Fruit fly (Drosophila melanogaster) whole organism, embryonic: ENCODE results near the gene CG9886.

Source experiments
- Bgb ChIP-seq: fragments of 200-800 bp; sonication (Bioruptor generic); IDR thresholded peaks from 2 replicates; pipeline ENCODE4 v1.3.6; 2022; ENCODE audit warnings: missing biosample characterization, missing genetic modification characterization; ENCODE audit not compliant: partially characterized antibody
- CG10462 ChIP-seq: fragments of 200-800 bp; sonication (Bioruptor generic); optimal IDR thresholded peaks from 2 replicates; lab custom pipeline; 2016; ENCODE audit warnings: missing biosample characterization, missing genetic modification characterization
- CG11085 ChIP-seq: fragments of 200-800 bp; sonication (Bioruptor generic); IDR thresholded peaks from 2 replicates; pipeline ENCODE4 v1.3.6; 2022; ENCODE audit warnings: missing biosample characterization, missing genetic modification characterization
- CG12104 ChIP-seq: fragments of 200-800 bp; sonication (Bioruptor generic); optimal IDR thresholded peaks from 3 replicates; lab custom pipeline; 2016; ENCODE audit warnings: missing biosample characterization, missing genetic modification characterization
- CG13894 ChIP-seq: fragments of 200-800 bp; sonication (Bioruptor generic); optimal IDR thresholded peaks from 3 replicates; lab custom pipeline; 2018; ENCODE audit warnings: missing biosample characterization, mild to moderate bottlenecking, missing genetic modification characterization, moderate library complexity
- CG15011 ChIP-seq: fragments of 200-800 bp; sonication (Bioruptor generic); optimal IDR thresholded peaks from 3 replicates; lab custom pipeline; 2018; ENCODE audit warnings: missing biosample characterization, mild to moderate bottlenecking, missing genetic modification characterization
- CG16815 ChIP-seq: fragments of 200-800 bp; sonication (Bioruptor generic); optimal IDR thresholded peaks from 3 replicates; lab custom pipeline; 2017; ENCODE audit warnings: missing biosample characterization, mild to moderate bottlenecking, missing genetic modification characterization
- CG17612 ChIP-seq: fragments of 200-800 bp; sonication (Bioruptor generic); IDR thresholded peaks from 2 replicates; pipeline ENCODE4 v1.3.6; 2022; ENCODE audit warnings: missing biosample characterization, missing genetic modification characterization
- CG2889 ChIP-seq: fragments of 200-800 bp; sonication (Bioruptor generic); IDR thresholded peaks from 3 replicates; pipeline ENCODE4 v1.3.6; 2022; ENCODE audit warnings: missing biosample characterization, missing genetic modification characterization
- CG31388 ChIP-seq: fragments of 200-800 bp; sonication (Bioruptor generic); optimal IDR thresholded peaks from 2 replicates; lab custom pipeline; 2016; ENCODE audit warnings: missing biosample characterization, missing genetic modification characterization
- CG34422 ChIP-seq: fragments of 200-800 bp; sonication (Bioruptor generic); IDR thresholded peaks from 3 replicates; pipeline ENCODE4 v1.3.6; 2022; ENCODE audit warnings: missing biosample characterization, missing genetic modification characterization
- CG43689 ChIP-seq: fragments of 200-800 bp; sonication (Bioruptor generic); IDR thresholded peaks from 2 replicates; pipeline ENCODE4 v1.3.6; 2022; ENCODE audit warnings: missing biosample characterization, missing genetic modification characterization
- CG4730 ChIP-seq: fragments of 200-800 bp; sonication (Bioruptor generic); IDR thresholded peaks from 2 replicates; pipeline ENCODE4 v1.3.6; 2022; ENCODE audit warnings: missing biosample characterization, missing genetic modification characterization
- CG5245 ChIP-seq: fragments of 200-800 bp; sonication (Bioruptor generic); optimal IDR thresholded peaks from 3 replicates; lab custom pipeline; 2016; ENCODE audit warnings: missing biosample characterization, missing genetic modification characterization
- CG7372 ChIP-seq: fragments of 200-800 bp; sonication (Bioruptor generic); IDR thresholded peaks from 2 replicates; pipeline ENCODE4 v1.3.6; 2022; ENCODE audit warnings: missing biosample characterization, missing genetic modification characterization
- CG7963 ChIP-seq: fragments of 200-800 bp; sonication (Bioruptor generic); IDR thresholded peaks from 3 replicates; pipeline ENCODE4 v1.3.6; 2022; ENCODE audit warnings: missing biosample characterization, missing genetic modification characterization; ENCODE audit not compliant: partially characterized antibody
- CG8388 ChIP-seq: fragments of 200-800 bp; sonication (Bioruptor generic); optimal IDR thresholded peaks from 2 replicates; lab custom pipeline; 2019; ENCODE audit warnings: missing biosample characterization, mild to moderate bottlenecking, missing genetic modification characterization, moderate library complexity
- CG9609 ChIP-seq: fragments of 200-800 bp; sonication (Bioruptor generic); optimal IDR thresholded peaks from 3 replicates; lab custom pipeline; 2016; ENCODE audit warnings: missing biosample characterization, missing genetic modification characterization
- Camta ChIP-seq: fragments of 200-800 bp; sonication (Bioruptor generic); optimal IDR thresholded peaks from 2 replicates; lab custom pipeline; 2016; ENCODE audit warnings: missing biosample characterization, missing genetic modification characterization
- CkIIα-i1 ChIP-seq: fragments of 200-800 bp; sonication (Bioruptor generic); IDR thresholded peaks from 2 replicates; pipeline ENCODE4 v1.3.6; 2022; ENCODE audit warnings: missing biosample characterization, missing genetic modification characterization
- Deaf1 ChIP-seq: fragments of 200-800 bp; optimal IDR thresholded peaks from 3 replicates; lab custom pipeline; 2019; ENCODE audit warnings: missing biosample characterization, mild to moderate bottlenecking, missing genetic modification characterization, moderate library complexity
- Elba2 ChIP-seq: fragments of 200-800 bp; sonication (Bioruptor generic); optimal IDR thresholded peaks from 3 replicates; lab custom pipeline; 2016; ENCODE audit warnings: missing biosample characterization, missing genetic modification characterization
- Fer1 ChIP-seq: fragments of 200-800 bp; sonication (Bioruptor generic); optimal IDR thresholded peaks from 2 replicates; lab custom pipeline; 2017; ENCODE audit warnings: missing biosample characterization, mild to moderate bottlenecking, missing genetic modification characterization
- Hr39 ChIP-seq: fragments of >200 bp; optimal IDR thresholded peaks from 2 replicates; lab custom pipeline; 2017
- Lhr ChIP-seq: fragments of 200-800 bp; sonication (Bioruptor generic); optimal IDR thresholded peaks from 3 replicates; lab custom pipeline; 2017; ENCODE audit warnings: mild to moderate bottlenecking, missing biosample characterization, missing genetic modification reagents, missing genetic modification characterization
- Neu2 ChIP-seq: fragments of 200-800 bp; sonication (Bioruptor generic); optimal IDR thresholded peaks from 3 replicates; lab custom pipeline; 2016; ENCODE audit warnings: missing biosample characterization, missing genetic modification characterization, borderline replicate concordance
- Pdp1 ChIP-seq, 2 experiments: fragments of 200-800 bp; sonication (Bioruptor generic); optimal IDR thresholded peaks; 3 replicates each; lab custom pipeline; 2016; ENCODE audit warnings: missing biosample characterization in 2 of 2, missing genetic modification characterization in 2 of 2, mild to moderate bottlenecking in 1 of 2, moderate library complexity in 1 of 2
- Sin3A ChIP-seq: fragments of >200 bp; optimal IDR thresholded peaks from 2 replicates; lab custom pipeline; 2018
- Usf ChIP-seq: fragments of 200-800 bp; sonication (Bioruptor generic); optimal IDR thresholded peaks from 2 replicates; lab custom pipeline; 2017; ENCODE audit warnings: missing genotype, missing biosample characterization, missing genetic modification characterization
- ab ChIP-seq: fragments of 200-800 bp; sonication (Bioruptor generic); optimal IDR thresholded peaks from 2 replicates; lab custom pipeline; 2016; ENCODE audit warnings: missing biosample characterization, missing genetic modification characterization
- ac ChIP-seq: fragments of 200-800 bp; sonication (Bioruptor generic); optimal IDR thresholded peaks from 3 replicates; lab custom pipeline; 2017; ENCODE audit warnings: missing biosample characterization, mild to moderate bottlenecking, missing genetic modification characterization
- al ChIP-seq: fragments of 200-800 bp; sonication (Bioruptor generic); IDR thresholded peaks from 2 replicates; pipeline ENCODE4 v1.3.6; 2022; ENCODE audit warnings: missing biosample characterization, missing genetic modification characterization
- ara ChIP-seq: fragments of 200-800 bp; sonication (Bioruptor generic); IDR thresholded peaks from 2 replicates; pipeline ENCODE4 v1.3.6; 2022; ENCODE audit warnings: missing biosample characterization, missing genetic modification characterization
- ase ChIP-seq: fragments of 200-800 bp; sonication (Bioruptor generic); IDR thresholded peaks from 3 replicates; pipeline ENCODE4 v1.3.6; 2022; ENCODE audit warnings: missing biosample characterization, missing genetic modification characterization
- ato ChIP-seq: fragments of 200-800 bp; sonication (Bioruptor generic); IDR thresholded peaks from 2 replicates; pipeline ENCODE4 v1.3.6; 2022; ENCODE audit warnings: missing biosample characterization, missing genetic modification characterization; ENCODE audit not compliant: partially characterized antibody
- bbx ChIP-seq: fragments of 200-800 bp; sonication (Bioruptor generic); IDR thresholded peaks from 2 replicates; pipeline ENCODE4 v1.3.6; 2022; ENCODE audit warnings: missing biosample characterization, missing genetic modification characterization; ENCODE audit not compliant: partially characterized antibody
- ci ChIP-seq: fragments of 200-800 bp; sonication (Bioruptor generic); IDR thresholded peaks from 3 replicates; pipeline ENCODE4 v1.3.6; 2022; ENCODE audit warnings: missing biosample characterization, missing genetic modification characterization
- crol ChIP-seq: fragments of 200-800 bp; sonication (Bioruptor generic); IDR thresholded peaks from 2 replicates; pipeline ENCODE4 v1.3.6; 2022; ENCODE audit warnings: missing biosample characterization, missing genetic modification characterization
- ken ChIP-seq: fragments of 200-800 bp; sonication (Bioruptor generic); IDR thresholded peaks from 3 replicates; pipeline ENCODE4 v1.3.6; 2022; ENCODE audit warnings: missing biosample characterization, missing genetic modification characterization
- luna ChIP-seq: fragments of 200-800 bp; sonication (Bioruptor generic); optimal IDR thresholded peaks from 2 replicates; lab custom pipeline; 2016; ENCODE audit warnings: missing biosample characterization, missing genetic modification characterization
- nom ChIP-seq: fragments of 200-800 bp; sonication (Bioruptor generic); optimal IDR thresholded peaks from 2 replicates; lab custom pipeline; 2017; ENCODE audit warnings: missing biosample characterization, missing genetic modification characterization, mild to moderate bottlenecking, moderate library complexity, missing genetic modification reagents
- org-1 ChIP-seq: fragments of 200-800 bp; sonication (Bioruptor generic); optimal IDR thresholded peaks from 2 replicates; lab custom pipeline; 2017; ENCODE audit warnings: missing biosample characterization, missing genetic modification characterization
- pho ChIP-seq: fragments of 200-800 bp; sonication (Bioruptor generic); optimal IDR thresholded peaks from 2 replicates; lab custom pipeline; 2016; ENCODE audit warnings: missing biosample characterization, missing genetic modification characterization
- ranshi ChIP-seq: fragments of 200-800 bp; sonication (Bioruptor generic); IDR thresholded peaks from 2 replicates; pipeline ENCODE4 v1.3.6; 2022; ENCODE audit warnings: missing biosample characterization, missing genetic modification characterization
- sens ChIP-seq: fragments of 200-800 bp; sonication (Bioruptor generic); peaks from one replicate; lab custom pipeline; 2016; ENCODE audit warnings: missing biosample characterization, missing genetic modification characterization
- seq ChIP-seq: fragments of 200-800 bp; sonication (Bioruptor generic); IDR thresholded peaks from 2 replicates; pipeline ENCODE4 v1.3.6; 2022; ENCODE audit warnings: missing biosample characterization, missing genetic modification characterization
- ssp ChIP-seq: fragments of 200-800 bp; sonication (Bioruptor generic); IDR thresholded peaks from 2 replicates; pipeline ENCODE4 v1.3.6; 2022; ENCODE audit warnings: missing biosample characterization, missing genetic modification characterization
- sug ChIP-seq: fragments of 200-800 bp; optimal IDR thresholded peaks from 2 replicates; lab custom pipeline; 2019; ENCODE audit warnings: missing biosample characterization, mild to moderate bottlenecking, missing genetic modification characterization, moderate library complexity
- tin ChIP-seq: fragments of 200-800 bp; sonication (Bioruptor generic); optimal IDR thresholded peaks from 3 replicates; lab custom pipeline; 2016; ENCODE audit warnings: missing biosample characterization, missing genetic modification characterization
- zf30C ChIP-seq: fragments of 200-800 bp; sonication (Bioruptor generic); optimal IDR thresholded peaks from 3 replicates; lab custom pipeline; 2018; ENCODE audit warnings: missing biosample characterization, mild to moderate bottlenecking, missing genetic modification characterization

Gene CG9886

dm6 chr2L:2375655-2376417 lies 44.8 kb upstream of the CG9886 start, which contains the start of gene Atxn7 (continued):
- peak; percentile 24 to 89 for TF ChIP-seq Pdp1 (GFP tag; optimal IDR thresholded peaks at IDR 0.05; lab: Kevin White, UChicago)
- TF ChIP-seq CG12104 (GFP tag; lab: Kevin White, UChicago), result peak; percentile 65
- TF ChIP-seq nom, result peak; percentile 48
- peak; percentile 57 for TF ChIP-seq CG10462 (GFP tag; lab: Kevin White, UChicago)
- TF ChIP-seq Elba2 (GFP tag; lab: Kevin White, UChicago), result no peak
- TF ChIP-seq al (GFP tag; lab: Robert Waterston, UW), result peak; percentile 44; the same call in 1 of the 2 replicates
- no peak for TF ChIP-seq CG16815 (GFP tag; lab: Kevin White, UChicago)
- peak; percentile 97 for TF ChIP-seq CG7963
- TF ChIP-seq Deaf1 (tag; lab: Kevin White, UChicago), result peak; percentile 20
- TF ChIP-seq CG4730 (GFP tag; lab: Robert Waterston, UW), result no peak
- peak; percentile 61 for TF ChIP-seq ara (GFP tag; lab: Robert Waterston, UW)
- TF ChIP-seq seq, result peak; percentile 53; the same call in 1 of the 2 replicates
- peak; percentile 93 for TF ChIP-seq sens
- peak; percentile 96 for TF ChIP-seq ato (GFP tag; lab: Robert Waterston, UW)
- TF ChIP-seq Lhr (GFP tag; lab: Kevin White, UChicago), result peak; percentile 69
- peak; percentile 57 for TF ChIP-seq pho (GFP tag; lab: Kevin White, UChicago)
- no peak; the same call in 1 of the 2 replicates for TF ChIP-seq ssp (GFP tag; lab: Robert Waterston, UW)
- TF ChIP-seq crol (GFP tag; lab: Robert Waterston, UW), result peak; percentile 100
- no peak for TF ChIP-seq CG11085 (GFP tag; lab: Robert Waterston, UW)
- peak; percentile 34 for TF ChIP-seq Sin3A (lab: Kevin White, UChicago)
- TF ChIP-seq Bgb (GFP tag; lab: Robert Waterston, UW), result peak; percentile 98
- TF ChIP-seq CG43689 (GFP tag; lab: Robert Waterston, UW), result no peak
- TF ChIP-seq CG13894 (tag; lab: Kevin White, UChicago), result peak; percentile 36
- peak; percentile 72 for TF ChIP-seq ac (GFP tag; lab: Kevin White, UChicago)
- no peak for TF ChIP-seq Hr39 (lab: Kevin White, UChicago)
- peak; percentile 55; the same call in 1 of the 2 replicates for TF ChIP-seq ranshi (GFP tag; lab: Robert Waterston, UW)
- TF ChIP-seq ken, result peak; percentile 62; the same call in 2 of the 3 replicates
- peak; percentile 42 for TF ChIP-seq CG9609 (GFP tag; lab: Kevin White, UChicago)
- TF ChIP-seq sug (tag; lab: Kevin White, UChicago), result peak; percentile 89
- peak; percentile 44 for TF ChIP-seq tin (GFP tag; lab: Kevin White, UChicago)
- no peak for TF ChIP-seq CG2889 (GFP tag; lab: Robert Waterston, UW)
- peak; percentile 13 for TF ChIP-seq Neu2 (GFP tag; lab: Kevin White, UChicago)
- TF ChIP-seq org-1, result peak; percentile 8
- peak; percentile 95 for TF ChIP-seq ci (GFP tag; lab: Robert Waterston, UW)
- peak; percentile 94 for TF ChIP-seq CG34422
- TF ChIP-seq bbx (GFP tag; lab: Robert Waterston, UW), result peak; percentile 99
- peak; percentile 26 for TF ChIP-seq CG5245 (GFP tag; lab: Kevin White, UChicago)
- peak; percentile 28 for TF ChIP-seq CG15011 (GFP tag; lab: Kevin White, UChicago)
- TF ChIP-seq Fer1, result peak; percentile 65
- peak; percentile 20 for TF ChIP-seq Usf (GFP tag; lab: Kevin White, UChicago)
- TF ChIP-seq CG8388 (GFP tag; lab: Kevin White, UChicago), result peak; percentile 53
- peak; percentile 63; the same call in 1 of the 3 replicates for TF ChIP-seq ase
- peak; percentile 27 for TF ChIP-seq zf30C (GFP tag; lab: Kevin White, UChicago)
- TF ChIP-seq luna (GFP tag; lab: Kevin White, UChicago), result no peak
- TF ChIP-seq CG17612 (GFP tag; lab: Robert Waterston, UW), result no peak; the same call in 1 of the 2 replicates
- peak; percentile 59 for TF ChIP-seq Camta (GFP tag; lab: Kevin White, UChicago)
- no peak for TF ChIP-seq CkIIα-i1
- no peak for TF ChIP-seq CG7372 (GFP tag; lab: Robert Waterston, UW)
- no peak for TF ChIP-seq CG31388
- TF ChIP-seq ab (GFP tag; lab: Kevin White, UChicago), result no peak
